Worm (Caenorhabditis elegans) whole organism, L1 larva: ENCODE measurements around the gene asp-5.

Experiments
- C34B4.2 ChIP-seq: sonication (generic microtip); optimal IDR thresholded peaks from 2 replicates; lab custom pipeline; 2017; ENCODE audit warnings: mild to moderate bottlenecking, missing genetic modification characterization, missing compliant biosample characterization
- Y116A8C.19 ChIP-seq: sonication (generic microtip); optimal IDR thresholded peaks from 2 replicates; lab custom pipeline; 2016; ENCODE audit warnings: missing compliant biosample characterization, missing genetic modification characterization, borderline replicate concordance
- alr-1 ChIP-seq: fragments of 200-800 bp; sonication (Bioruptor generic); optimal IDR thresholded peaks from 2 replicates; lab custom pipeline; 2018; ENCODE audit warnings: borderline replicate concordance, mild to moderate bottlenecking, missing genetic modification characterization, missing compliant biosample characterization
- aly-2 ChIP-seq: fragments of 150-350 bp; optimal IDR thresholded peaks from 2 replicates; lab custom pipeline; 2014; ENCODE audit warnings: missing biosample characterization, missing genetic modification characterization
- blmp-1 ChIP-seq: fragments of 150-350 bp; optimal IDR thresholded peaks from 2 replicates; lab custom pipeline; 2014; ENCODE audit warnings: missing biosample characterization, missing genetic modification characterization
- ceh-63 ChIP-seq: fragments of 200-800 bp; sonication (Bioruptor generic); optimal IDR thresholded peaks from 2 replicates; lab custom pipeline; 2018; ENCODE audit warnings: mild to moderate bottlenecking, missing genetic modification characterization, missing compliant biosample characterization
- ceh-90 ChIP-seq: sonication (generic microtip); optimal IDR thresholded peaks from 2 replicates; lab custom pipeline; 2016; ENCODE audit warnings: missing genetic modification characterization, missing compliant biosample characterization
- dsc-1 ChIP-seq: sonication (generic microtip); optimal IDR thresholded peaks from 2 replicates; lab custom pipeline; 2016; ENCODE audit warnings: mild to moderate bottlenecking, missing genetic modification characterization, missing compliant biosample characterization
- efl-1 ChIP-seq, 4 experiments: fragments of 150-350 bp; optimal IDR thresholded peaks in 3 of 4; peaks in 1 of 4; 1 replicate in 1 of 4; 2 replicates in 3 of 4; lab custom pipeline; 2014; ENCODE audit warnings: missing biosample characterization in 2 of 4, missing genetic modification characterization in 2 of 4, missing genetic modification reagents in 2 of 4
- elt-2 ChIP-seq: sonication (generic microtip); optimal IDR thresholded peaks from 2 replicates; lab custom pipeline; 2016; ENCODE audit warnings: missing genetic modification characterization, mild to moderate bottlenecking, inconsistent platforms, missing compliant biosample characterization, missing genetic modification reagents
- fos-1 ChIP-seq: fragments of 150-350 bp; optimal IDR thresholded peaks from 2 replicates; lab custom pipeline; 2014; ENCODE audit warnings: missing biosample characterization, missing genetic modification characterization
- hlh-17 ChIP-seq: fragments of 200-800 bp; sonication (Bioruptor generic); optimal IDR thresholded peaks from 2 replicates; lab custom pipeline; 2018; ENCODE audit warnings: missing genetic modification characterization, mild to moderate bottlenecking, missing compliant biosample characterization, moderate library complexity, borderline replicate concordance
- hlh-4 ChIP-seq: sonication (generic microtip); optimal IDR thresholded peaks from 2 replicates; lab custom pipeline; 2016; ENCODE audit warnings: mild to moderate bottlenecking, missing genetic modification characterization, missing compliant biosample characterization
- lin-14 ChIP-seq: fragments of 200-800 bp; sonication (Bioruptor generic); optimal IDR thresholded peaks from 2 replicates; lab custom pipeline; 2018; ENCODE audit warnings: mild to moderate bottlenecking, missing genetic modification characterization, moderate library complexity, missing compliant biosample characterization
- lin-15B ChIP-seq: fragments of 150-350 bp; sonication (generic microtip); optimal IDR thresholded peaks from 3 replicates; lab custom pipeline; 2014; ENCODE audit warnings: missing biosample characterization, missing genetic modification characterization
- lin-35 ChIP-seq, 2 experiments: fragments of 150-350 bp; optimal IDR thresholded peaks; 2 replicates each; lab custom pipeline; 2014; ENCODE audit warnings: missing biosample characterization in 2 of 2, missing genetic modification characterization in 2 of 2, missing genetic modification reagents in 2 of 2
- lir-3 ChIP-seq: sonication (generic microtip); optimal IDR thresholded peaks from 2 replicates; lab custom pipeline; 2016; ENCODE audit warnings: mild to moderate bottlenecking, missing genetic modification characterization, moderate library complexity, missing compliant biosample characterization; ENCODE audit not compliant: poor library complexity
- mab-9 ChIP-seq: fragments of 200-800 bp; sonication (Bioruptor generic); IDR thresholded peaks from 2 replicates; pipeline ENCODE4 v1.3.6; 2022; ENCODE audit warnings: missing genetic modification reagents, missing genetic modification characterization, missing compliant biosample characterization
- mdl-1 ChIP-seq, 2 experiments: fragments of 150-350 bp; optimal IDR thresholded peaks; 2 replicates each; lab custom pipeline; 2014 to 2017; ENCODE audit warnings: missing biosample characterization in 2 of 2, missing genetic modification characterization in 2 of 2, inconsistent platforms in 1 of 2
- mep-1 ChIP-seq: fragments of 150-350 bp; optimal IDR thresholded peaks from 2 replicates; lab custom pipeline; 2014; ENCODE audit warnings: missing biosample characterization, missing genetic modification characterization
- nhr-12 ChIP-seq: sonication (generic microtip); optimal IDR thresholded peaks from 2 replicates; lab custom pipeline; 2017; ENCODE audit warnings: missing biosample characterization, missing genetic modification characterization
- nhr-237 ChIP-seq: fragments of 150-350 bp; optimal IDR thresholded peaks from 2 replicates; lab custom pipeline; 2014; ENCODE audit warnings: missing biosample characterization, missing genetic modification characterization
- nhr-77 ChIP-seq: fragments of 150-350 bp; optimal IDR thresholded peaks from 2 replicates; lab custom pipeline; 2014; ENCODE audit warnings: missing biosample characterization, missing genetic modification characterization
- nhr-85 ChIP-seq: sonication (generic microtip); peaks from one replicate; lab custom pipeline; 2016; ENCODE audit warnings: missing genetic modification characterization, inconsistent platforms, missing compliant biosample characterization
- rnt-1 ChIP-seq: sonication (generic microtip); optimal IDR thresholded peaks from 2 replicates; lab custom pipeline; 2016; ENCODE audit warnings: mild to moderate bottlenecking, missing genetic modification characterization, moderate library complexity, missing compliant biosample characterization
- skn-1 ChIP-seq: fragments of 150-350 bp; optimal IDR thresholded peaks from 2 replicates; lab custom pipeline; 2014; ENCODE audit warnings: missing biosample characterization, missing genetic modification characterization
- sox-4 ChIP-seq: sonication (generic microtip); optimal IDR thresholded peaks from 2 replicates; lab custom pipeline; 2016; ENCODE audit warnings: missing genetic modification characterization, missing compliant biosample characterization
- unc-130 ChIP-seq: fragments of 150-350 bp; optimal IDR thresholded peaks from 2 replicates; lab custom pipeline; 2017; ENCODE audit warnings: missing biosample characterization, missing genetic modification characterization, inconsistent platforms
- unc-30 ChIP-seq: sonication (generic microtip); optimal IDR thresholded peaks from 2 replicates; lab custom pipeline; 2017; ENCODE audit warnings: missing biosample characterization, missing genetic modification characterization
- unc-62 ChIP-seq: fragments of 150-350 bp; optimal IDR thresholded peaks from 2 replicates; lab custom pipeline; 2014; ENCODE audit warnings: missing biosample characterization, missing genetic modification reagents, missing genetic modification characterization
- zag-1 ChIP-seq: fragments of 150-350 bp; optimal IDR thresholded peaks from 2 replicates; lab custom pipeline; 2014; ENCODE audit warnings: missing biosample characterization, missing genetic modification characterization
- ztf-11 ChIP-seq, 2 experiments: sonication (generic microtip); optimal IDR thresholded peaks; 2 replicates each; lab custom pipeline; 2016 to 2017; ENCODE audit warnings: missing genetic modification characterization in 2 of 2, missing biosample characterization in 1 of 2, missing compliant biosample characterization in 1 of 2

asp-5 gene

ce11 chrV:8302522-8302921 lies 30.3 kb downstream of the asp-5 start, which contains the start of gene sel-9 (continued):
- peak; percentile 43 for TF ChIP-seq rnt-1
- TF ChIP-seq sox-4 (tag; lab: Kevin White, UChicago): no peak
- no peak for TF ChIP-seq nhr-237 (tag; lab: Kevin White, UChicago)
- TF ChIP-seq unc-30: no peak
- TF ChIP-seq alr-1 (tag; lab: Kevin White, UChicago): no peak
- peak in 1 of 2 experiments; percentile 42 for TF ChIP-seq mdl-1 (tag; optimal IDR thresholded peaks at IDR 0.05; lab: Kevin White, UChicago)
- TF ChIP-seq elt-2 (tag; lab: Kevin White, UChicago): peak; percentile 9
- no peak for TF ChIP-seq ceh-63 (GFP tag; lab: Kevin White, UChicago)
- no peak for TF ChIP-seq C34B4.2 (tag; lab: Kevin White, UChicago)
- peak; percentile 91 to 95 for TF ChIP-seq lin-35 (GFP tag; optimal IDR thresholded peaks at IDR 0.05; lab: Kevin White, UChicago)
- no peak for TF ChIP-seq lir-3 (tag; lab: Kevin White, UChicago)
- TF ChIP-seq mab-9 (GFP tag; lab: Robert Waterston, UW): no peak
- no peak for TF ChIP-seq zag-1 (tag; lab: Kevin White, UChicago)
- TF ChIP-seq lin-14: peak; percentile 47
- TF ChIP-seq unc-130: no peak
- TF ChIP-seq mep-1 (tag; lab: Kevin White, UChicago): peak; percentile 73
- peak; percentile 24 for TF ChIP-seq dsc-1 (tag; lab: Kevin White, UChicago)
- TF ChIP-seq Y116A8C.19: no peak
- TF ChIP-seq blmp-1 (tag; lab: Kevin White, UChicago): peak; percentile 64
- no peak for TF ChIP-seq hlh-4 (tag; lab: Kevin White, UChicago)

ce11 chrV:8304461-8305195 lies 32.4 kb downstream of the asp-5 start, which contains the start of gene W02D7.11:
W02D7.11 (minus strand) TSS chrV:8304511.
- peak in 1 of 2 experiments; percentile 30 for TF ChIP-seq lin-35 (GFP tag; optimal IDR thresholded peaks at IDR 0.05; lab: Kevin White, UChicago)
- TF ChIP-seq efl-1 (optimal IDR thresholded peaks at IDR 0.05; lab: Kevin White, UChicago): no peak
- TF ChIP-seq efl-1 (GFP tag; optimal IDR thresholded peaks at IDR 0.05 in 1 of 2; lab: Kevin White, UChicago): peak in 1 of 2 experiments; percentile 21
- peak; percentile 64 for TF ChIP-seq elt-2 (tag; lab: Kevin White, UChicago)
- TF ChIP-seq ceh-90 (tag; lab: Kevin White, UChicago): no peak

ce11 chrV:8305940-8306339 lies 33.8 kb downstream of the asp-5 start:
- TF ChIP-seq elt-2 (tag; lab: Kevin White, UChicago) (peak; percentile 60), lin-15B (tag; lab: Kevin White, UChicago) (no peak)

ce11 chrV:8306366-8306765 lies 34.2 kb downstream of the asp-5 start, which contains the start of gene W02D7.8:
W02D7.8 (minus strand) TSS chrV:8306466.
- TF ChIP-seq ztf-11 (tag; optimal IDR thresholded peaks at IDR 0.05; lab: Kevin White, UChicago) (no peak), skn-1 (no peak), rnt-1 (no peak), nhr-12 (no peak), fos-1 (tag; lab: Kevin White, UChicago) (no peak), nhr-77 (no peak)

- TF ChIP-seq unc-62 (no peak), efl-1 (optimal IDR thresholded peaks at IDR 0.05; lab: Kevin White, UChicago) (no peak), efl-1 (GFP tag; optimal IDR thresholded peaks at IDR 0.05 in 1 of 2; lab: Kevin White, UChicago) (peak in 1 of 2 experiments; percentile 57), lin-35 (GFP tag; optimal IDR thresholded peaks at IDR 0.05; lab: Kevin White, UChicago) (peak in 1 of 2 experiments; percentile 23), nhr-85 (tag; lab: Kevin White, UChicago) (no peak), mdl-1 (tag; optimal IDR thresholded peaks at IDR 0.05; lab: Kevin White, UChicago) (no peak), hlh-17 (GFP tag; lab: Kevin White, UChicago) (no peak), sox-4 (tag; lab: Kevin White, UChicago) (no peak), elt-2 (tag; lab: Kevin White, UChicago) (peak; percentile 73), aly-2 (tag; lab: Kevin White, UChicago) (no peak)
Observed at ce11 chrV:8307013-8307412, 34.8 kb downstream of the asp-5 start.
